Worm (Caenorhabditis elegans) whole organism, L3 larva: Measurements from ENCODE around the gene fbxc-36.
"Not testable (repeated sequence)": the region's sequence is repeated elsewhere in the genome, so short reads cannot be mapped to it uniquely, and the experiment has no call there.

Experiments
- R02D3.7 ChIP-seq: fragments of 150-350 bp; optimal IDR thresholded peaks from 2 replicates; lab custom pipeline; 2014; ENCODE audit warnings: missing biosample characterization, missing genetic modification characterization
- ZK546.5 ChIP-seq: sonication (generic microtip); optimal IDR thresholded peaks from 2 replicates; lab custom pipeline; 2017; ENCODE audit warnings: missing biosample characterization, missing genetic modification characterization
- aly-2 ChIP-seq: fragments of 150-350 bp; optimal IDR thresholded peaks from 2 replicates; lab custom pipeline; 2014; ENCODE audit warnings: missing biosample characterization, missing genetic modification characterization
- ama-1 ChIP-seq: fragments of 150-350 bp; optimal IDR thresholded peaks from 2 replicates; lab custom pipeline; 2018
- ceh-28 ChIP-seq: fragments of 150-350 bp; optimal IDR thresholded peaks from 2 replicates; lab custom pipeline; 2014; ENCODE audit warnings: missing biosample characterization, missing genetic modification reagents, missing genetic modification characterization
- daf-12 ChIP-seq: fragments of 150-350 bp; optimal IDR thresholded peaks from 2 replicates; lab custom pipeline; 2014; ENCODE audit warnings: missing biosample characterization, missing genetic modification reagents, missing genetic modification characterization
- egl-27 ChIP-seq: sonication (generic microtip); optimal IDR thresholded peaks from 4 replicates; lab custom pipeline; 2017; ENCODE audit warnings: missing biosample characterization, missing genetic modification reagents, missing genetic modification characterization
- elt-2 ChIP-seq: sonication (generic microtip); optimal IDR thresholded peaks from 2 replicates; lab custom pipeline; 2016; ENCODE audit warnings: missing genetic modification reagents, mild to moderate bottlenecking, missing genetic modification characterization, missing compliant biosample characterization
- eor-1 ChIP-seq, 2 experiments: fragments of 150-350 bp; optimal IDR thresholded peaks; 2 replicates each; lab custom pipeline; 2014 to 2018; ENCODE audit warnings: missing biosample characterization in 2 of 2, missing genetic modification characterization in 2 of 2
- fkh-10 ChIP-seq: sonication (generic microtip); optimal IDR thresholded peaks from 2 replicates; lab custom pipeline; 2017; ENCODE audit warnings: missing biosample characterization, missing genetic modification reagents, missing genetic modification characterization
- fkh-2 ChIP-seq: fragments of 150-350 bp; optimal IDR thresholded peaks from 2 replicates; lab custom pipeline; 2014; ENCODE audit warnings: missing biosample characterization, missing genetic modification reagents, missing genetic modification characterization
- fos-1 ChIP-seq: fragments of 150-350 bp; optimal IDR thresholded peaks from 2 replicates; lab custom pipeline; 2014; ENCODE audit warnings: missing biosample characterization, missing genetic modification characterization
- hmg-11 ChIP-seq: sonication (generic microtip); optimal IDR thresholded peaks from 2 replicates; lab custom pipeline; 2016; ENCODE audit warnings: missing genetic modification characterization, missing compliant biosample characterization
- lin-15B ChIP-seq: fragments of 150-350 bp; optimal IDR thresholded peaks from 2 replicates; lab custom pipeline; 2014; ENCODE audit warnings: missing biosample characterization, missing genetic modification characterization
- lsy-12 ChIP-seq: sonication (generic microtip); optimal IDR thresholded peaks from 2 replicates; lab custom pipeline; 2016; ENCODE audit warnings: mild to moderate bottlenecking, missing genetic modification characterization, missing compliant biosample characterization
- nfya-1 ChIP-seq: sonication (generic microtip); optimal IDR thresholded peaks from 2 replicates; lab custom pipeline; 2017; ENCODE audit warnings: missing genetic modification characterization, mild to moderate bottlenecking, missing compliant biosample characterization, antibody characterized with exemption, moderate library complexity; ENCODE audit not compliant: insufficient read depth
- nhr-11 ChIP-seq: fragments of 150-350 bp; optimal IDR thresholded peaks from 2 replicates; lab custom pipeline; 2014; ENCODE audit warnings: missing biosample characterization, missing genetic modification characterization
- nhr-12 ChIP-seq: fragments of 150-350 bp; optimal IDR thresholded peaks from 2 replicates; lab custom pipeline; 2014; ENCODE audit warnings: missing biosample characterization, missing genetic modification characterization
- nhr-23 ChIP-seq: fragments of 150-350 bp; optimal IDR thresholded peaks from 2 replicates; lab custom pipeline; 2014; ENCODE audit warnings: missing biosample characterization, missing genetic modification reagents, missing genetic modification characterization
- nhr-25 ChIP-seq: sonication (generic microtip); optimal IDR thresholded peaks from 2 replicates; lab custom pipeline; 2017; ENCODE audit warnings: missing biosample characterization, missing genetic modification characterization
- nhr-28 ChIP-seq: fragments of 150-350 bp; optimal IDR thresholded peaks from 2 replicates; lab custom pipeline; 2014; ENCODE audit warnings: missing biosample characterization, missing genetic modification characterization
- nhr-43 ChIP-seq: sonication (generic microtip); optimal IDR thresholded peaks from 2 replicates; lab custom pipeline; 2016; ENCODE audit warnings: mild to moderate bottlenecking, missing genetic modification characterization, missing compliant biosample characterization; ENCODE audit not compliant: poor library complexity, severe bottlenecking
- nhr-67 ChIP-seq: fragments of 150-350 bp; optimal IDR thresholded peaks from 2 replicates; lab custom pipeline; 2014; ENCODE audit warnings: missing biosample characterization, missing genetic modification characterization
- nhr-76 ChIP-seq: fragments of 150-350 bp; sonication (generic microtip); optimal IDR thresholded peaks from 5 replicates; lab custom pipeline; 2014; ENCODE audit warnings: missing biosample characterization, missing genetic modification characterization
- nhr-77 ChIP-seq: fragments of 150-350 bp; optimal IDR thresholded peaks from 2 replicates; lab custom pipeline; 2014; ENCODE audit warnings: missing biosample characterization, missing genetic modification characterization
- pha-4 ChIP-seq: fragments of 150-350 bp; optimal IDR thresholded peaks from 2 replicates; lab custom pipeline; 2014; ENCODE audit warnings: missing biosample characterization, missing genetic modification reagents, missing genetic modification characterization
- sea-2 ChIP-seq: fragments of 150-350 bp; sonication (generic microtip); optimal IDR thresholded peaks from 4 replicates; lab custom pipeline; 2014; ENCODE audit warnings: missing biosample characterization, missing genetic modification reagents, missing genetic modification characterization
- snpc-4 ChIP-seq: fragments of 150-350 bp; optimal IDR thresholded peaks from 2 replicates; lab custom pipeline; 2014; ENCODE audit warnings: missing biosample characterization, missing genetic modification characterization
- unc-39 ChIP-seq: sonication (generic microtip); optimal IDR thresholded peaks from 4 replicates; lab custom pipeline; 2017; ENCODE audit warnings: missing biosample characterization, missing genetic modification characterization
- zag-1 ChIP-seq: fragments of 150-350 bp; optimal IDR thresholded peaks from 2 replicates; lab custom pipeline; 2014; ENCODE audit warnings: missing biosample characterization, missing genetic modification characterization
- ztf-11 ChIP-seq: fragments of 150-350 bp; optimal IDR thresholded peaks from 2 replicates; lab custom pipeline; 2014; ENCODE audit warnings: missing biosample characterization, missing genetic modification characterization

fbxc-36 gene

ce11 chrII:954626-955025 is 13.8 kb downstream of the fbxc-36 start, which contains the start of gene fbxc-7:
TSS of gene fbxc-7 (plus strand) at chrII:954926.
- TF ChIP-seq elt-2 (tag; lab: Kevin White, UChicago): peak; percentile 26

- TF ChIP-seq eor-1 (tag; optimal IDR thresholded peaks at IDR 0.05; lab: Kevin White, UChicago) (no peak), fos-1 (tag; lab: Kevin White, UChicago) (no peak), nhr-25 (no peak), fkh-2 (tag; lab: Kevin White, UChicago) (no peak), R02D3.7 (no peak), lin-15B (tag; lab: Kevin White, UChicago) (no peak), daf-12 (tag; lab: Kevin White, UChicago) (no peak), elt-2 (tag; lab: Kevin White, UChicago) (no peak), ztf-11 (tag; lab: Kevin White, UChicago) (no peak), egl-27 (no peak), sea-2 (GFP tag; lab: Kevin White, UChicago) (no peak), aly-2 (tag; lab: Kevin White, UChicago) (no peak), nhr-12 (tag; lab: Kevin White, UChicago) (no peak), nhr-11 (no peak), unc-39 (tag; lab: Kevin White, UChicago) (no peak)
Measured at ce11 chrII:958618-959017, 17.8 kb downstream of the fbxc-36 start, which contains the start of gene sdz-4. TSS of gene sdz-4 (plus strand) at chrII:958918.

- TF ChIP-seq nhr-77 (tag; lab: Kevin White, UChicago) (no peak), daf-12 (tag; lab: Kevin White, UChicago) (no peak), nhr-28 (no peak), pha-4 (no peak), lsy-12 (no peak)
- TF ChIP-seq, all 47 proteins: peak for 0
Measured at ce11 chrII:960218-960617, 19.4 kb downstream of the fbxc-36 start, which contains the start of the genes C32B5.18 and C32B5.7. TSS of gene C32B5.18 (plus strand) at chrII:960518. TSS of gene C32B5.7 (plus strand) at chrII:960528.

ce11 chrII:961961-962360 is 21.2 kb downstream of the fbxc-36 start, which contains the start of gene C32B5.13:
TSS of gene C32B5.13 (minus strand) at chrII:962061.
- no peak for TF ChIP-seq hmg-11 (tag; lab: Kevin White, UChicago)
- no peak for TF ChIP-seq nhr-25
- no peak for TF ChIP-seq ama-1 (lab: Kevin White, UChicago)
- TF ChIP-seq nhr-43 (tag; lab: Kevin White, UChicago): no peak
- no peak for TF ChIP-seq aly-2 (tag; lab: Kevin White, UChicago)
- TF ChIP-seq eor-1 (tag; optimal IDR thresholded peaks at IDR 0.05; lab: Kevin White, UChicago): no peak
- no peak for TF ChIP-seq egl-27
- TF ChIP-seq fkh-10 (GFP tag; lab: Kevin White, UChicago): no peak
- TF ChIP-seq nhr-23 (tag; lab: Kevin White, UChicago): no peak
- no peak for TF ChIP-seq daf-12 (tag; lab: Kevin White, UChicago)
- TF ChIP-seq zag-1 (tag; lab: Kevin White, UChicago): no peak
- no peak for TF ChIP-seq ceh-28 (tag; lab: Kevin White, UChicago)
- TF ChIP-seq nhr-11: no peak
- TF ChIP-seq snpc-4 (tag; lab: Kevin White, UChicago): no peak
- no peak for TF ChIP-seq nhr-76 (tag; lab: Kevin White, UChicago)
- TF ChIP-seq ZK546.5 (tag; lab: Kevin White, UChicago): no peak

ce11 chrII:966962-967361 is 26.2 kb downstream of the fbxc-36 start, which contains the start of gene fbxc-18:
TSS of gene fbxc-18 (minus strand) at chrII:967062.
- not testable (repeated sequence) for TF ChIP-seq snpc-4, lin-15B, nfya-1 (tag; lab: Kevin White, UChicago)

ce11 chrII:968106-968505 is 27.3 kb downstream of the fbxc-36 start, which contains the start of gene C32B5.6:
TSS of gene C32B5.6 (plus strand) at chrII:968406.
- not testable (repeated sequence) for TF ChIP-seq zag-1, elt-2, nhr-67 (tag; lab: Kevin White, UChicago)
